Worm (Caenorhabditis elegans) whole organism, L2 larva: ENCODE results near the gene srj-7.

Experiments
- R02D3.7 ChIP-seq: fragments of 150-350 bp; optimal IDR thresholded peaks from 2 replicates; lab custom pipeline; 2014; ENCODE audit warnings: missing biosample characterization, missing genetic modification characterization
- alr-1 ChIP-seq: fragments of 150-350 bp; optimal IDR thresholded peaks from 2 replicates; lab custom pipeline; 2014; ENCODE audit warnings: missing biosample characterization, missing genetic modification characterization
- ama-1 ChIP-seq: fragments of 150-350 bp; optimal IDR thresholded peaks from 2 replicates; lab custom pipeline; 2018; ENCODE audit warnings: inconsistent platforms
- ceh-82 ChIP-seq: fragments of 150-350 bp; optimal IDR thresholded peaks from 2 replicates; lab custom pipeline; 2014; ENCODE audit warnings: missing biosample characterization, missing genetic modification characterization
- elt-1 ChIP-seq: fragments of 150-350 bp; optimal IDR thresholded peaks from 2 replicates; lab custom pipeline; 2014; ENCODE audit warnings: missing biosample characterization, missing genetic modification characterization
- lin-39 ChIP-seq: fragments of 150-350 bp; optimal IDR thresholded peaks from 2 replicates; lab custom pipeline; 2014; ENCODE audit warnings: missing biosample characterization, missing genetic modification reagents, missing genetic modification characterization
- mdl-1 ChIP-seq, 2 experiments: fragments of 150-350 bp in 1 of 2; sonication (generic microtip) in 1 of 2; optimal IDR thresholded peaks; 2 replicates each; lab custom pipeline; 2017; ENCODE audit warnings: missing biosample characterization in 2 of 2, missing genetic modification characterization in 2 of 2
- nhr-12 ChIP-seq: fragments of 150-350 bp; optimal IDR thresholded peaks from 2 replicates; lab custom pipeline; 2014; ENCODE audit warnings: missing biosample characterization, missing genetic modification characterization
- nhr-21 ChIP-seq: fragments of 150-350 bp; optimal IDR thresholded peaks from 2 replicates; lab custom pipeline; 2014; ENCODE audit warnings: missing biosample characterization, missing genetic modification characterization
- nhr-77 ChIP-seq: fragments of 150-350 bp; optimal IDR thresholded peaks from 2 replicates; lab custom pipeline; 2014; ENCODE audit warnings: missing biosample characterization, missing genetic modification characterization
- sem-4 ChIP-seq: fragments of 150-350 bp; optimal IDR thresholded peaks from 2 replicates; lab custom pipeline; 2014; ENCODE audit warnings: missing biosample characterization, missing genetic modification reagents, missing genetic modification characterization
- unc-39 ChIP-seq: fragments of 150-350 bp; optimal IDR thresholded peaks from 2 replicates; lab custom pipeline; 2014; ENCODE audit warnings: missing biosample characterization, missing genetic modification characterization
- ztf-11 ChIP-seq: sonication (generic microtip); optimal IDR thresholded peaks from 2 replicates; lab custom pipeline; 2017; ENCODE audit warnings: missing biosample characterization, missing genetic modification characterization
- ztf-4 ChIP-seq: fragments of 150-350 bp; optimal IDR thresholded peaks from 2 replicates; lab custom pipeline; 2014; ENCODE audit warnings: missing biosample characterization, missing genetic modification characterization

ce11 chrV:3241175-3241574, 3.6 kb upstream of the srj-7 start, which contains the start of gene srj-11:
- TF ChIP-seq ama-1 (lab: Kevin White, UChicago): no peak
- TF ChIP-seq nhr-12: no peak
- no peak for TF ChIP-seq mdl-1 (tag; optimal IDR thresholded peaks at IDR 0.05; lab: Kevin White, UChicago)
- no peak for TF ChIP-seq nhr-77 (tag; lab: Kevin White, UChicago)
- TF ChIP-seq elt-1 (tag; lab: Kevin White, UChicago): no peak
- TF ChIP-seq nhr-21 (tag; lab: Kevin White, UChicago): no peak
- TF ChIP-seq unc-39 (tag; lab: Kevin White, UChicago): no peak
- TF ChIP-seq sem-4: no peak
- no peak for TF ChIP-seq R02D3.7 (tag; lab: Kevin White, UChicago)
- TF ChIP-seq ztf-4 (tag; lab: Kevin White, UChicago): no peak
- no peak for TF ChIP-seq ceh-82
- TF ChIP-seq alr-1: no peak
- no peak for TF ChIP-seq ztf-11 (tag; lab: Kevin White, UChicago)
- no peak for TF ChIP-seq lin-39 (tag; lab: Kevin White, UChicago)
